Worm (Caenorhabditis elegans) whole organism, late embryonic: ENCODE results near the gene fbxb-11.

Experiments
- ceh-14 ChIP-seq: sonication (generic microtip); optimal IDR thresholded peaks from 2 replicates; lab custom pipeline; 2016; ENCODE audit warnings: missing genotype, missing genetic modification characterization, missing compliant biosample characterization
- ceh-22 ChIP-seq: sonication (generic microtip); optimal IDR thresholded peaks from 2 replicates; lab custom pipeline; 2017; ENCODE audit warnings: missing biosample characterization, missing genetic modification characterization
- ceh-31 ChIP-seq: sonication (generic microtip); optimal IDR thresholded peaks from 2 replicates; lab custom pipeline; 2016; ENCODE audit warnings: missing genetic modification characterization, missing compliant biosample characterization
- ceh-9 ChIP-seq: sonication (generic microtip); optimal IDR thresholded peaks from 2 replicates; lab custom pipeline; 2016; ENCODE audit warnings: mild to moderate bottlenecking, missing genetic modification characterization, inconsistent platforms, missing compliant biosample characterization
- elt-2 ChIP-seq: sonication (generic microtip); optimal IDR thresholded peaks from 2 replicates; lab custom pipeline; 2016; ENCODE audit warnings: missing genetic modification reagents, missing genetic modification characterization, missing compliant biosample characterization
- fkh-10 ChIP-seq: fragments of 150-350 bp; optimal IDR thresholded peaks from 2 replicates; lab custom pipeline; 2014; ENCODE audit warnings: missing biosample characterization, missing genetic modification reagents, missing genetic modification characterization
- lin-11 ChIP-seq: fragments of 200-800 bp; sonication (Bioruptor generic); optimal IDR thresholded peaks from 2 replicates; lab custom pipeline; 2018; ENCODE audit warnings: mild to moderate bottlenecking, missing genetic modification characterization, missing compliant biosample characterization
- nhr-11 ChIP-seq: fragments of 150-350 bp; optimal IDR thresholded peaks from 2 replicates; lab custom pipeline; 2014; ENCODE audit warnings: missing biosample characterization, missing genetic modification characterization
- pha-4 ChIP-seq: fragments of 150-350 bp; optimal IDR thresholded peaks from 2 replicates; lab custom pipeline; 2018; ENCODE audit warnings: missing biosample characterization, missing genetic modification reagents, missing genetic modification characterization
- pros-1 ChIP-seq: fragments of 150-350 bp; optimal IDR thresholded peaks from 2 replicates; lab custom pipeline; 2014; ENCODE audit warnings: missing biosample characterization, missing genetic modification reagents, missing genetic modification characterization

DNA sequence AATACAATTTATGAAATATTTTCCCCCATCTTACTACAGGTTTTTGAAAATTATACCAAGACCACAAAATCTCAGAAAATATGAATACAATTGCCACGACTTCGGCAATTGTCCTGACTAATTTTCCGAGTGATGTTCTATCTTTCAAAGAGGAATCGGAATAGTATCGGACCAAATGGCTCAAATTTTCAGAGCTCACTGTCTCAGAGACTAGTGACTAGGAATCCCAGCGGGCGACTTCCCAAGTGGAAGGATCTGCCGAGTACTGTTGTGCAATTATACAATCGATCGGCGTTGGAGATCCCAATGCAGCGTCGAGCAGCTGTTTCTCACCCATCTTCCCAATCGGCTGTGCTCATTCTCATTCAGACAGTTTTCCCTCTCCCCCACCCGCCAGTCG lies 1.3 kb downstream of the fbxb-11 start, which contains the start of gene F45C12.17:
- TF ChIP-seq pha-4 (tag; lab: Kevin White, UChicago) (no peak), fkh-10 (GFP tag; lab: Kevin White, UChicago) (no peak), ceh-22 (tag; lab: Kevin White, UChicago) (no peak), pros-1 (tag; lab: Kevin White, UChicago) (no peak), lin-11 (tag; lab: Kevin White, UChicago) (no peak), ceh-9 (tag; lab: Kevin White, UChicago) (no peak), ceh-14 (tag; lab: Kevin White, UChicago) (no peak), nhr-11 (no peak), elt-2 (no peak), ceh-31 (tag; lab: Kevin White, UChicago) (no peak)
